Worm (Caenorhabditis elegans) whole organism, L3 larva: ENCODE data around the gene set-5.

Source experiments
- ceh-16 ChIP-seq: sonication (generic microtip); optimal IDR thresholded peaks from 2 replicates; lab custom pipeline; 2017; ENCODE audit warnings: missing biosample characterization, missing genetic modification characterization
- ceh-82 ChIP-seq: fragments of 150-350 bp; optimal IDR thresholded peaks from 2 replicates; lab custom pipeline; 2014; ENCODE audit warnings: missing biosample characterization, missing genetic modification characterization
- daf-12 ChIP-seq: fragments of 150-350 bp; optimal IDR thresholded peaks from 2 replicates; lab custom pipeline; 2014; ENCODE audit warnings: missing biosample characterization, missing genetic modification reagents, missing genetic modification characterization
- fkh-10 ChIP-seq: sonication (generic microtip); optimal IDR thresholded peaks from 2 replicates; lab custom pipeline; 2017; ENCODE audit warnings: missing biosample characterization, missing genetic modification reagents, missing genetic modification characterization
- hmg-11 ChIP-seq: sonication (generic microtip); optimal IDR thresholded peaks from 2 replicates; lab custom pipeline; 2016; ENCODE audit warnings: missing genetic modification characterization, missing compliant biosample characterization
- lin-39 ChIP-seq: fragments of 150-350 bp; optimal IDR thresholded peaks from 2 replicates; lab custom pipeline; 2018; ENCODE audit warnings: missing biosample characterization, missing genetic modification reagents, missing genetic modification characterization
- mml-1 ChIP-seq: fragments of 150-350 bp; sonication (generic microtip); optimal IDR thresholded peaks from 3 replicates; lab custom pipeline; 2014; ENCODE audit warnings: missing biosample characterization, missing genetic modification characterization
- nhr-11 ChIP-seq: fragments of 150-350 bp; optimal IDR thresholded peaks from 2 replicates; lab custom pipeline; 2014; ENCODE audit warnings: missing biosample characterization, missing genetic modification characterization
- nhr-12 ChIP-seq: fragments of 150-350 bp; optimal IDR thresholded peaks from 2 replicates; lab custom pipeline; 2014; ENCODE audit warnings: missing biosample characterization, missing genetic modification characterization
- nhr-25 ChIP-seq: sonication (generic microtip); optimal IDR thresholded peaks from 2 replicates; lab custom pipeline; 2017; ENCODE audit warnings: missing biosample characterization, missing genetic modification characterization
- skn-1 ChIP-seq: fragments of 150-350 bp; optimal IDR thresholded peaks from 2 replicates; lab custom pipeline; 2014; ENCODE audit warnings: missing biosample characterization, missing genetic modification characterization
- ztf-11 ChIP-seq: fragments of 150-350 bp; optimal IDR thresholded peaks from 2 replicates; lab custom pipeline; 2014; ENCODE audit warnings: missing biosample characterization, missing genetic modification characterization

ce11 chrV:14728754-14729153 lies 30.0 kb downstream of the set-5 start, which contains the start of gene Y50E8A.2:
- TF ChIP-seq nhr-11 (tag; lab: Kevin White, UChicago): no peak
- TF ChIP-seq hmg-11: no peak
- no peak for TF ChIP-seq ceh-82 (tag; lab: Kevin White, UChicago)
- no peak for TF ChIP-seq nhr-25 (tag; lab: Kevin White, UChicago)
- TF ChIP-seq daf-12 (tag; lab: Kevin White, UChicago): no peak
- no peak for TF ChIP-seq skn-1 (tag; lab: Kevin White, UChicago)
- no peak for TF ChIP-seq ceh-16 (tag; lab: Kevin White, UChicago)
- TF ChIP-seq ztf-11 (tag; lab: Kevin White, UChicago): no peak
- no peak for TF ChIP-seq fkh-10 (GFP tag; lab: Kevin White, UChicago)
- TF ChIP-seq nhr-12 (tag; lab: Kevin White, UChicago): no peak
- TF ChIP-seq lin-39 (tag; lab: Kevin White, UChicago): no peak
- no peak for TF ChIP-seq mml-1
